Worm (Caenorhabditis elegans) whole organism, young adult: ENCODE results near the gene twk-8.

Source experiments
- B0261.1 ChIP-seq: sonication (generic microtip); optimal IDR thresholded peaks from 2 replicates; lab custom pipeline; 2016; ENCODE audit warnings: mild to moderate bottlenecking, missing genetic modification characterization, moderate library complexity, missing compliant biosample characterization
- B0336.3 ChIP-seq: fragments of 200-800 bp; sonication (Bioruptor generic); IDR thresholded peaks from 2 replicates; pipeline ENCODE4 v1.3.6; 2022; ENCODE audit warnings: missing genetic modification characterization, missing compliant biosample characterization
- F33H1.4 ChIP-seq: fragments of 200-800 bp; sonication (Bioruptor generic); IDR thresholded peaks from 2 replicates; pipeline ENCODE4 v1.3.6; 2022; ENCODE audit warnings: missing genetic modification reagents, missing genetic modification characterization, missing compliant biosample characterization
- F52B5.7 ChIP-seq: sonication (generic microtip); optimal IDR thresholded peaks from 2 replicates; lab custom pipeline; 2016; ENCODE audit warnings: mild to moderate bottlenecking, missing genetic modification characterization, missing compliant biosample characterization
- F55B11.4 ChIP-seq: sonication (generic microtip); optimal IDR thresholded peaks from 2 replicates; lab custom pipeline; 2016; ENCODE audit warnings: missing compliant biosample characterization, missing genetic modification characterization, borderline replicate concordance; ENCODE audit not compliant: insufficient read depth
- F57A8.1 ChIP-seq: fragments of 200-800 bp; sonication (Bioruptor generic); optimal IDR thresholded peaks from 2 replicates; lab custom pipeline; 2018; ENCODE audit warnings: mild to moderate bottlenecking, missing genetic modification characterization, moderate library complexity, missing compliant biosample characterization
- K11D2.4 ChIP-seq: fragments of 200-800 bp; sonication (Bioruptor generic); IDR thresholded peaks from 2 replicates; pipeline ENCODE4 v1.3.6; 2022; ENCODE audit warnings: missing genetic modification reagents, missing genetic modification characterization, missing compliant biosample characterization
- T07F8.4 ChIP-seq: sonication (generic microtip); optimal IDR thresholded peaks from 2 replicates; lab custom pipeline; 2016; ENCODE audit warnings: mild to moderate bottlenecking, missing genetic modification characterization, moderate library complexity, missing compliant biosample characterization
- Y53G8AR.9 ChIP-seq: fragments of 200-800 bp; sonication (Bioruptor generic); conservative IDR thresholded peaks from 2 replicates; pipeline ENCODE4 v1.3.6; 2022; ENCODE audit warnings: missing genetic modification reagents, missing genetic modification characterization, missing compliant biosample characterization
- Y56A3A.18 ChIP-seq: fragments of 200-800 bp; sonication (Bioruptor generic); IDR thresholded peaks from 2 replicates; pipeline ENCODE4 v1.3.6; 2022; ENCODE audit warnings: missing genetic modification reagents, missing genetic modification characterization, missing compliant biosample characterization
- Y67H2A.10 ChIP-seq: fragments of 200-800 bp; sonication (Bioruptor generic); conservative IDR thresholded peaks from 2 replicates; pipeline ENCODE4 v1.3.6; 2022; ENCODE audit warnings: missing genetic modification reagents, missing genetic modification characterization, missing compliant biosample characterization
- Y95B8A.8 ChIP-seq: fragments of 200-800 bp; sonication (Bioruptor generic); IDR thresholded peaks from 2 replicates; pipeline ENCODE4 v1.3.6; 2022; ENCODE audit warnings: missing genetic modification reagents, missing genetic modification characterization, missing compliant biosample characterization
- ZK185.1 ChIP-seq: sonication (generic microtip); optimal IDR thresholded peaks from 2 replicates; lab custom pipeline; 2016; ENCODE audit warnings: mild to moderate bottlenecking, missing genetic modification characterization, missing compliant biosample characterization; ENCODE audit not compliant: poor library complexity, severe bottlenecking
- aptf-2 ChIP-seq: fragments of 200-800 bp; sonication (Bioruptor generic); conservative IDR thresholded peaks from 2 replicates; pipeline ENCODE4 v1.3.6; 2022; ENCODE audit warnings: missing genetic modification reagents, missing genetic modification characterization, missing compliant biosample characterization
- attf-3 ChIP-seq: fragments of 200-800 bp; sonication (Bioruptor generic); conservative IDR thresholded peaks from 2 replicates; pipeline ENCODE4 v1.3.6; 2022; ENCODE audit warnings: missing genetic modification reagents, missing genetic modification characterization, missing compliant biosample characterization
- ceh-100 ChIP-seq: fragments of 200-800 bp; sonication (Bioruptor generic); IDR thresholded peaks from 2 replicates; pipeline ENCODE4 v1.3.6; 2022; ENCODE audit warnings: missing genetic modification reagents, missing genetic modification characterization, missing compliant biosample characterization
- ceh-27 ChIP-seq: fragments of 200-800 bp; sonication (Bioruptor generic); optimal IDR thresholded peaks from 2 replicates; lab custom pipeline; 2018; ENCODE audit warnings: mild to moderate bottlenecking, missing genetic modification characterization, moderate library complexity, missing compliant biosample characterization
- ceh-91 ChIP-seq: fragments of 200-800 bp; sonication (Bioruptor generic); IDR thresholded peaks from 2 replicates; pipeline ENCODE4 v1.3.6; 2022; ENCODE audit warnings: missing genetic modification reagents, missing genetic modification characterization, missing compliant biosample characterization
- dpff-1 ChIP-seq: sonication (generic microtip); optimal IDR thresholded peaks from 2 replicates; lab custom pipeline; 2017; ENCODE audit warnings: mild to moderate bottlenecking, missing genetic modification characterization, missing compliant biosample characterization
- efl-1 ChIP-seq: fragments of 150-350 bp; optimal IDR thresholded peaks from 2 replicates; lab custom pipeline; 2014; ENCODE audit warnings: missing biosample characterization, missing genetic modification reagents, missing genetic modification characterization
- egrh-3 ChIP-seq: fragments of 200-800 bp; sonication (Bioruptor generic); IDR thresholded peaks from 2 replicates; pipeline ENCODE4 v1.3.6; 2022; ENCODE audit warnings: missing genetic modification reagents, missing genetic modification characterization, missing compliant biosample characterization
- gei-17 ChIP-seq: fragments of 200-800 bp; sonication (Bioruptor generic); optimal IDR thresholded peaks from 2 replicates; lab custom pipeline; 2018; ENCODE audit warnings: mild to moderate bottlenecking, missing genetic modification characterization, missing compliant biosample characterization
- him-1 ChIP-seq: sonication (generic microtip); optimal IDR thresholded peaks from 2 replicates; lab custom pipeline; 2016; ENCODE audit warnings: missing genotype, missing genetic modification reagents, missing genetic modification characterization, missing compliant biosample characterization
- hlh-12 ChIP-seq: sonication (generic microtip); optimal IDR thresholded peaks from 2 replicates; lab custom pipeline; 2016; ENCODE audit warnings: missing genetic modification characterization, missing compliant biosample characterization
- hmg-1.2 ChIP-seq: fragments of 200-800 bp; sonication (Bioruptor generic); IDR thresholded peaks from 2 replicates; pipeline ENCODE4 v1.3.6; 2022; ENCODE audit warnings: missing genetic modification reagents, missing genetic modification characterization, missing compliant biosample characterization
- let-526 ChIP-seq: fragments of 200-800 bp; sonication (Bioruptor generic); IDR thresholded peaks from 2 replicates; pipeline ENCODE4 v1.3.6; 2022; ENCODE audit warnings: missing genetic modification reagents, missing genetic modification characterization, missing compliant biosample characterization
- lin-54 ChIP-seq: fragments of 200-800 bp; sonication (Bioruptor generic); optimal IDR thresholded peaks from 2 replicates; lab custom pipeline; 2018; ENCODE audit warnings: mild to moderate bottlenecking, missing genetic modification characterization, missing compliant biosample characterization
- madf-6 ChIP-seq: fragments of 200-800 bp; sonication (Bioruptor generic); IDR thresholded peaks from 2 replicates; pipeline ENCODE4 v1.3.6; 2022; ENCODE audit warnings: missing genetic modification reagents, missing genetic modification characterization, missing compliant biosample characterization
- nfyb-1 ChIP-seq: fragments of 200-800 bp; sonication (Bioruptor generic); IDR thresholded peaks from 2 replicates; pipeline ENCODE4 v1.3.6; 2022; ENCODE audit warnings: missing genetic modification reagents, missing genetic modification characterization, missing compliant biosample characterization
- nhr-179 ChIP-seq: sonication (generic microtip); optimal IDR thresholded peaks from 2 replicates; lab custom pipeline; 2016; ENCODE audit warnings: mild to moderate bottlenecking, missing genetic modification characterization, missing compliant biosample characterization
- nhr-90 ChIP-seq: sonication (generic microtip); optimal IDR thresholded peaks from 2 replicates; lab custom pipeline; 2016; ENCODE audit warnings: missing genotype, mild to moderate bottlenecking, missing genetic modification characterization, missing compliant biosample characterization
- pha-4 ChIP-seq: fragments of 150-350 bp; sonication (generic microtip); optimal IDR thresholded peaks from 2 replicates; lab custom pipeline; 2014; ENCODE audit warnings: missing biosample characterization, missing genetic modification reagents, missing genetic modification characterization
- repo-1 ChIP-seq: sonication (generic microtip); optimal IDR thresholded peaks from 2 replicates; lab custom pipeline; 2017; ENCODE audit warnings: mild to moderate bottlenecking, missing genetic modification characterization, missing compliant biosample characterization
- somi-1 ChIP-seq: fragments of 200-800 bp; sonication (Bioruptor generic); optimal IDR thresholded peaks from 2 replicates; lab custom pipeline; 2018; ENCODE audit warnings: mild to moderate bottlenecking, missing genetic modification characterization, missing compliant biosample characterization
- unc-62 ChIP-seq: fragments of 150-350 bp; optimal IDR thresholded peaks from 2 replicates; lab custom pipeline; 2014; ENCODE audit warnings: missing biosample characterization, missing genetic modification reagents, missing genetic modification characterization
- xnd-1 ChIP-seq: sonication (generic microtip); optimal IDR thresholded peaks from 2 replicates; lab custom pipeline; 2016; ENCODE audit warnings: missing genotype, missing genetic modification reagents, missing genetic modification characterization, missing compliant biosample characterization
- ztf-18 ChIP-seq: sonication (generic microtip); optimal IDR thresholded peaks from 2 replicates; lab custom pipeline; 2016; ENCODE audit warnings: missing genotype, mild to moderate bottlenecking, missing genetic modification characterization, missing compliant biosample characterization

The twk-8 gene

DNA sequence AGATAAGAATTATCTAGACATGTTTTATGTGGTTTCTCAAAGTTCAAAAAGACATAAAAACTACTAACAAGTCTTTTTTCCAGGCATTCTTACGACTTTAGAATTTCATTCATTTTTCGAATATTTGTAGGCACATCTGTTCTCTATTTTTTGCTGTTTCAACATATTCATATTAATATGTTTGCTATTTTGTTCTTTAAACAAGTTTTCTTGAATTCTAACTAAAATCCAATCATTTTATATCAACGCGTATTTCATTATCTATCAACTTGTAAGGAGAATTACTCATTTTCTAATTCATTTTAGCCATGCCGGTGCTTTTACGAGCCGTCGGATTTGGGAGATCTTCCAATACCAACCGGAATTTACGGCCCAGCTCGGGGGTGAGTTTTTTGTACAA is at the start of gene twk-8:
twk-8 (plus strand) TSS at position 301 of the 400 bp plus-strand sequence.
- TF ChIP-seq let-526 (GFP tag; lab: Robert Waterston, UW) = no peak
- TF ChIP-seq aptf-2 (GFP tag; lab: Robert Waterston, UW) = no peak
- TF ChIP-seq hlh-12 (tag; lab: Kevin White, UChicago) = no peak
- no peak for TF ChIP-seq F55B11.4 (tag; lab: Kevin White, UChicago)
- TF ChIP-seq T07F8.4 (tag; lab: Kevin White, UChicago) = no peak
- no peak for TF ChIP-seq hmg-1.2 (GFP tag; lab: Robert Waterston, UW)
- no peak for TF ChIP-seq efl-1 (GFP tag; lab: Kevin White, UChicago)
- TF ChIP-seq F33H1.4 = no peak
- no peak for TF ChIP-seq B0336.3

DNA sequence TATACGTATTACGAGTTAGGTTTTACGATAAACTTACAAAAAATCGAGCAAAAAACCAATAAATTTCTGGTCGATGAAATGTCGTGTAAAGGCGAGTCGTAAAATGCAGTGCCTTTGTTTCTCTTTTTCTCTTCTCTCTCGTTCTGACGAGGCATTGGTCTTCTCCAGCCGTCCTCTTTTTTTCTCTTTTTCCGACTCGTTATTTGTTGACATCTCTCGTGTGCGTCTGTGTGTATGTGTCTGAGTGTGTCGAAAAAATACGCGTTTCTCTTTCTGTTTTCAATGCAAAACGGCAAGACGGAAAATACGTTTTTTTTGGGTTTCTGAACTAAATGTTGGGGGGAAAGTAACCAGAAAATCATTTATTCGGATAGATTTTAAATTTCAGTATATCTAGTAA is 49.6 kb upstream of the twk-8 start, which contains the start of gene C53D6.6:
C53D6.6 (minus strand) TSS at position 118 of the 400 bp plus-strand sequence.
- TF ChIP-seq ceh-100 (GFP tag; lab: Robert Waterston, UW) (no peak), nfyb-1 (no peak), ceh-91 (GFP tag; lab: Robert Waterston, UW) (no peak), him-1 (tag; lab: Kevin White, UChicago) (no peak), xnd-1 (no peak), K11D2.4 (GFP tag; lab: Robert Waterston, UW) (no peak)

- TF ChIP-seq nhr-179 (no peak), Y53G8AR.9 (GFP tag; lab: Robert Waterston, UW) (no peak), somi-1 (GFP tag; lab: Kevin White, UChicago) (no peak), repo-1 (tag; lab: Kevin White, UChicago) (no peak), attf-3 (GFP tag; lab: Robert Waterston, UW) (no peak)
Measured at ce11 chrIV:9034340-9034739, 47.8 kb upstream of the twk-8 start, which contains the start of gene C53D6.10. Gene C53D6.10, minus strand, starts transcription at chrIV:9034440.

ce11 chrIV:9037063-9037462 is 45.1 kb upstream of the twk-8 start, which contains the start of gene C53D6.7:
Gene C53D6.7, minus strand, starts transcription at chrIV:9037163.
- TF ChIP-seq nhr-90 (tag; lab: Kevin White, UChicago) (no peak), unc-62 (GFP tag; lab: Kevin White, UChicago) (no peak), B0261.1 (tag; lab: Kevin White, UChicago) (no peak), ceh-27 (GFP tag; lab: Kevin White, UChicago) (no peak), efl-1 (GFP tag; lab: Kevin White, UChicago) (no peak), Y95B8A.8 (GFP tag; lab: Robert Waterston, UW) (no peak), gei-17 (GFP tag; lab: Kevin White, UChicago) (no peak), ZK185.1 (tag; lab: Kevin White, UChicago) (no peak), dpff-1 (no peak), Y56A3A.18 (GFP tag; lab: Robert Waterston, UW) (no peak), F52B5.7 (tag; lab: Kevin White, UChicago) (no peak), F57A8.1 (GFP tag; lab: Kevin White, UChicago) (no peak), egrh-3 (GFP tag; lab: Robert Waterston, UW) (no peak), Y67H2A.10 (GFP tag; lab: Robert Waterston, UW) (no peak), ztf-18 (tag; lab: Kevin White, UChicago) (no peak), lin-54 (GFP tag; lab: Kevin White, UChicago) (no peak), pha-4 (tag; lab: Kevin White, UChicago) (no peak), madf-6 (no peak)
